Worm (Caenorhabditis elegans) whole organism, late embryonic: ENCODE results near the gene atg-7.

Experiments
- C38D4.7 ChIP-seq: fragments of 200-800 bp; sonication (Bioruptor generic); optimal IDR thresholded peaks from 2 replicates; lab custom pipeline; 2018; ENCODE audit warnings: mild to moderate bottlenecking, missing genetic modification characterization, moderate library complexity, missing compliant biosample characterization
- K02D7.2 ChIP-seq: sonication (generic microtip); optimal IDR thresholded peaks from 2 replicates; lab custom pipeline; 2017; ENCODE audit warnings: mild to moderate bottlenecking, missing genetic modification characterization, missing compliant biosample characterization
- ama-1 ChIP-seq: fragments of 150-350 bp; optimal IDR thresholded peaks from 2 replicates; lab custom pipeline; 2014
- dve-1 ChIP-seq: sonication (generic microtip); optimal IDR thresholded peaks from 2 replicates; lab custom pipeline; 2017; ENCODE audit warnings: antibody characterized with exemption, mild to moderate bottlenecking, missing genetic modification characterization, missing compliant biosample characterization
- elt-2 ChIP-seq: sonication (generic microtip); optimal IDR thresholded peaks from 2 replicates; lab custom pipeline; 2016; ENCODE audit warnings: missing genetic modification reagents, missing genetic modification characterization, missing compliant biosample characterization
- eyg-1 ChIP-seq: sonication (generic microtip); optimal IDR thresholded peaks from 2 replicates; lab custom pipeline; 2016; ENCODE audit warnings: missing genotype, missing genetic modification characterization, missing compliant biosample characterization
- fkh-10 ChIP-seq: fragments of 150-350 bp; optimal IDR thresholded peaks from 2 replicates; lab custom pipeline; 2014; ENCODE audit warnings: missing biosample characterization, missing genetic modification reagents, missing genetic modification characterization
- odd-2 ChIP-seq: sonication (generic microtip); optimal IDR thresholded peaks from 2 replicates; lab custom pipeline; 2017; ENCODE audit warnings: antibody characterized with exemption, mild to moderate bottlenecking, missing genetic modification characterization, missing compliant biosample characterization
- pag-3 ChIP-seq: sonication (generic microtip); optimal IDR thresholded peaks from 2 replicates; lab custom pipeline; 2016; ENCODE audit warnings: missing compliant biosample characterization, missing genetic modification characterization, borderline replicate concordance
- sox-2 ChIP-seq: fragments of 200-800 bp; sonication (Bioruptor generic); IDR thresholded peaks from 2 replicates; pipeline ENCODE4 v1.3.6; 2022; ENCODE audit warnings: missing genetic modification reagents, missing genetic modification characterization, missing compliant biosample characterization
- sox-4 ChIP-seq: sonication (generic microtip); optimal IDR thresholded peaks from 2 replicates; lab custom pipeline; 2017; ENCODE audit warnings: mild to moderate bottlenecking, missing genetic modification characterization, inconsistent platforms, missing compliant biosample characterization
- unc-3 ChIP-seq, 2 experiments: fragments of 200-800 bp in 1 of 2; sonication (Bioruptor generic) in 1 of 2; sonication (generic microtip) in 1 of 2; conservative IDR thresholded peaks in 1 of 2; optimal IDR thresholded peaks in 1 of 2; 2 replicates each; pipeline versions ENCODE4 v1.3.6 to Lab custom; 2016 to 2022; ENCODE audit warnings: missing compliant biosample characterization in 2 of 2, missing genetic modification characterization in 2 of 2, missing genetic modification reagents in 1 of 2

DNA sequence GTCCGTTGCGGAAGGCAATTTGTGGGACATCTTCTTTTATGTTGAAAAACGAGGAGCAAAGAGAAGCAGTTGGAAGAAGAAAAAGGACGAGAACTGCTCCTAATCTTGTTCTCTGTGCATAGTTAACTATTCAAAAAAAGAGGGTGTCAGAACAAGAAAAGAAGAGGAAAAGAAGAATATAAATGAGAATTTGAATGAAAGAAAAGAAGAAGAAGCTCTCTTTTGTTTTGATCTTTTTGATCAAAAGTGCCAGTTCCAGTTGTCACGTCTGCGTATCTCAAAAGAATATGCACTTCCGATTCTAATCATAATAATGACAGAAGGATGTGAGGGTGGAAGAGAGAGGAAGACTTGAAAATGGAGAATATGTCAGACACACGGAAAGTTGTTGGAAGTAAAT lies 14.1 kb upstream of the atg-7 start, which contains the start of gene M7.8:
- TF ChIP-seq unc-3 (GFP tag; conservative IDR thresholded peaks at IDR 0.05; lab: Robert Waterston, UW) = no peak
- no peak for TF ChIP-seq unc-3 (tag; optimal IDR thresholded peaks at IDR 0.05; lab: Kevin White, UChicago)
- no peak for TF ChIP-seq sox-2 (GFP tag; lab: Robert Waterston, UW)
- TF ChIP-seq fkh-10 = no peak
- TF ChIP-seq ama-1 (lab: Kevin White, UChicago) = no peak
- no peak for TF ChIP-seq pag-3 (tag; lab: Kevin White, UChicago)
- TF ChIP-seq elt-2 (tag; lab: Kevin White, UChicago) = no peak
- TF ChIP-seq dve-1 (tag; lab: Kevin White, UChicago) = no peak
- TF ChIP-seq sox-4 (tag; lab: Kevin White, UChicago) = no peak
- TF ChIP-seq K02D7.2 = no peak
- TF ChIP-seq odd-2 (tag; lab: Kevin White, UChicago) = no peak
- no peak for TF ChIP-seq eyg-1 (tag; lab: Kevin White, UChicago)
- no peak for TF ChIP-seq C38D4.7
